Fruit fly (Drosophila melanogaster) whole organism, pupa: Measurements from ENCODE around the gene CG5639.

Experiments used
- CG10348 ChIP-seq: fragments of 200-800 bp; sonication (Bioruptor generic); IDR thresholded peaks from 2 replicates; pipeline ENCODE4 v1.3.6; 2022; ENCODE audit warnings: missing biosample characterization, missing genetic modification characterization
- CG12605 ChIP-seq: fragments of 200-800 bp; sonication (Bioruptor generic); IDR thresholded peaks from 2 replicates; pipeline ENCODE4 v1.3.6; 2022; ENCODE audit warnings: missing biosample characterization, missing genetic modification characterization
- CG13204 ChIP-seq: fragments of 200-800 bp; sonication (Bioruptor generic); optimal IDR thresholded peaks from 2 replicates; lab custom pipeline; 2018; ENCODE audit warnings: missing biosample characterization, mild to moderate bottlenecking, missing genetic modification characterization, moderate library complexity
- CG14655 ChIP-seq: fragments of 200-800 bp; sonication (Bioruptor generic); optimal IDR thresholded peaks from 3 replicates; lab custom pipeline; 2017; ENCODE audit warnings: mild to moderate bottlenecking, missing biosample characterization, missing genetic modification reagents, missing genetic modification characterization
- CG15710 ChIP-seq: fragments of 200-800 bp; sonication (Bioruptor generic); optimal IDR thresholded peaks from 2 replicates; lab custom pipeline; 2018; ENCODE audit warnings: missing biosample characterization, mild to moderate bottlenecking, missing genetic modification characterization, moderate library complexity
- CG17806 ChIP-seq: fragments of 200-800 bp; sonication (Bioruptor generic); optimal IDR thresholded peaks from 2 replicates; lab custom pipeline; 2018; ENCODE audit warnings: missing biosample characterization, mild to moderate bottlenecking, missing genetic modification characterization, moderate library complexity
- CG32121 ChIP-seq: fragments of 200-800 bp; sonication (Bioruptor generic); IDR thresholded peaks from 2 replicates; pipeline ENCODE4 v1.3.6; 2022; ENCODE audit warnings: missing biosample characterization, missing genetic modification characterization
- CG34367 ChIP-seq: fragments of 200-800 bp; sonication (Bioruptor generic); optimal IDR thresholded peaks from 2 replicates; lab custom pipeline; 2018; ENCODE audit warnings: missing biosample characterization, mild to moderate bottlenecking, missing genetic modification characterization
- CG4496 ChIP-seq: fragments of 200-800 bp; sonication (Bioruptor generic); IDR thresholded peaks from 3 replicates; pipeline ENCODE4 v1.3.6; 2022; ENCODE audit warnings: missing biosample characterization, missing genetic modification characterization
- CG8159 ChIP-seq: fragments of 200-800 bp; sonication (Bioruptor generic); optimal IDR thresholded peaks from 3 replicates; lab custom pipeline; 2018; ENCODE audit warnings: missing biosample characterization, mild to moderate bottlenecking, missing genetic modification characterization, moderate library complexity
- CG8301 ChIP-seq: fragments of 200-800 bp; sonication (Bioruptor generic); optimal IDR thresholded peaks from 2 replicates; lab custom pipeline; 2018; ENCODE audit warnings: missing biosample characterization, mild to moderate bottlenecking, missing genetic modification characterization
- CG9948 ChIP-seq: fragments of 200-800 bp; sonication (Bioruptor generic); optimal IDR thresholded peaks from 2 replicates; lab custom pipeline; 2018; ENCODE audit warnings: missing biosample characterization, mild to moderate bottlenecking, missing genetic modification characterization, moderate library complexity
- D1 ChIP-seq: fragments of 200-800 bp; sonication (Bioruptor generic); optimal IDR thresholded peaks from 2 replicates; lab custom pipeline; 2018; ENCODE audit warnings: missing biosample characterization, mild to moderate bottlenecking, missing genetic modification characterization, moderate library complexity
- EcR ChIP-seq: fragments of 200-800 bp; sonication (Bioruptor generic); optimal IDR thresholded peaks from 3 replicates; lab custom pipeline; 2019; ENCODE audit warnings: missing biosample characterization, missing genetic modification characterization, mild to moderate bottlenecking, moderate library complexity, missing genetic modification reagents
- Ets98B ChIP-seq: fragments of 200-800 bp; sonication (Bioruptor generic); IDR thresholded peaks from 2 replicates; pipeline ENCODE4 v1.3.6; 2022; ENCODE audit warnings: missing biosample characterization, missing genetic modification characterization
- Pif1A ChIP-seq: fragments of 200-800 bp; sonication (Bioruptor generic); optimal IDR thresholded peaks from 3 replicates; lab custom pipeline; 2016; ENCODE audit warnings: missing biosample characterization, missing genetic modification characterization
- Pif1B ChIP-seq: fragments of 200-800 bp; sonication (Bioruptor generic); optimal IDR thresholded peaks from 3 replicates; lab custom pipeline; 2016; ENCODE audit warnings: missing biosample characterization, missing genetic modification characterization
- Snoo ChIP-seq: fragments of 200-800 bp; sonication (Bioruptor generic); optimal IDR thresholded peaks from 3 replicates; lab custom pipeline; 2017; ENCODE audit warnings: missing biosample characterization, mild to moderate bottlenecking, missing genetic modification characterization, inconsistent platforms
- fd96Ca ChIP-seq: fragments of 200-800 bp; sonication (Bioruptor generic); IDR thresholded peaks from 3 replicates; pipeline ENCODE4 v1.3.6; 2022; ENCODE audit warnings: missing biosample characterization, missing genetic modification characterization
- gl ChIP-seq: fragments of 200-800 bp; sonication (Bioruptor generic); optimal IDR thresholded peaks from 2 replicates; lab custom pipeline; 2018; ENCODE audit warnings: missing biosample characterization, mild to moderate bottlenecking, missing genetic modification characterization
- rn ChIP-seq: fragments of 200-800 bp; sonication (Bioruptor generic); IDR thresholded peaks from 2 replicates; pipeline ENCODE4 v1.3.6; 2022; ENCODE audit warnings: missing biosample characterization, missing genetic modification characterization

The CG5639 gene

dm6 chr3R:27581263-27581868 is 14.6 kb downstream of the CG5639 start:
- TF ChIP-seq Pif1B (GFP tag; lab: Kevin White, UChicago) (peak; percentile 81), CG8159 (peak; percentile 69), gl (tag; lab: Kevin White, UChicago) (peak; percentile 72), CG17806 (tag; lab: Kevin White, UChicago) (peak; percentile 75), CG10348 (no peak), CG9948 (tag; lab: Kevin White, UChicago) (peak; percentile 62), CG34367 (peak; percentile 60), CG4496 (GFP tag; lab: Robert Waterston, UW) (no peak), CG15710 (tag; lab: Kevin White, UChicago) (peak; percentile 64), EcR (GFP tag; lab: Kevin White, UChicago) (peak; percentile 13), Snoo (peak; percentile 81), CG8301 (tag; lab: Kevin White, UChicago) (peak; percentile 75), Pif1A (GFP tag; lab: Kevin White, UChicago) (peak; percentile 91), fd96Ca (GFP tag; lab: Robert Waterston, UW) (no peak), CG13204 (GFP tag; lab: Kevin White, UChicago) (no peak)

- TF ChIP-seq CG9948 (tag; lab: Kevin White, UChicago): no peak
- TF ChIP-seq EcR (GFP tag; lab: Kevin White, UChicago): peak; percentile 38
Observed at dm6 chr3R:27580274-27581011, 15.5 kb downstream of the CG5639 start.

dm6 chr3R:27579422-27579821 is 16.5 kb downstream of the CG5639 start:
- TF ChIP-seq Ets98B (GFP tag; lab: Robert Waterston, UW): no peak

- TF ChIP-seq Ets98B (GFP tag; lab: Robert Waterston, UW): no peak
- no peak for TF ChIP-seq gl (tag; lab: Kevin White, UChicago)
- no peak for TF ChIP-seq CG4496 (GFP tag; lab: Robert Waterston, UW)
- TF ChIP-seq CG32121: no peak
- TF ChIP-seq CG12605 (GFP tag; lab: Robert Waterston, UW): no peak
Observed at dm6 chr3R:27570692-27571091, 25.2 kb downstream of the CG5639 start.

- TF ChIP-seq Pif1A (GFP tag; lab: Kevin White, UChicago): peak; percentile 95
- peak; percentile 96 for TF ChIP-seq CG4496 (GFP tag; lab: Robert Waterston, UW)
- TF ChIP-seq CG10348: peak; percentile 89
- peak; percentile 90 for TF ChIP-seq Pif1B (GFP tag; lab: Kevin White, UChicago)
- TF ChIP-seq CG15710 (tag; lab: Kevin White, UChicago): peak; percentile 70
- TF ChIP-seq CG14655: no peak
- TF ChIP-seq CG17806 (tag; lab: Kevin White, UChicago): peak; percentile 75
- TF ChIP-seq rn: peak; percentile 93
- no peak for TF ChIP-seq D1 (tag; lab: Kevin White, UChicago)
- peak; percentile 88 for TF ChIP-seq CG12605 (GFP tag; lab: Robert Waterston, UW)
- peak; percentile 16 for TF ChIP-seq EcR (GFP tag; lab: Kevin White, UChicago)
- TF ChIP-seq CG32121: peak; percentile 97
- TF ChIP-seq CG34367: no peak
- TF ChIP-seq fd96Ca (GFP tag; lab: Robert Waterston, UW): peak; percentile 97
- peak; percentile 97 for TF ChIP-seq Ets98B (GFP tag; lab: Robert Waterston, UW)
- TF ChIP-seq Snoo: peak; percentile 88
- TF ChIP-seq CG13204 (GFP tag; lab: Kevin White, UChicago): no peak
- TF ChIP-seq CG8301 (tag; lab: Kevin White, UChicago): peak; percentile 94
- peak; percentile 57 for TF ChIP-seq gl (tag; lab: Kevin White, UChicago)
- peak; percentile 68 for TF ChIP-seq CG9948 (tag; lab: Kevin White, UChicago)
- TF ChIP-seq CG8159: peak; percentile 82
Observed at dm6 chr3R:27569706-27570105, 26.2 kb downstream of the CG5639 start.

- TF ChIP-seq Pif1B (GFP tag; lab: Kevin White, UChicago): no peak
- no peak for TF ChIP-seq CG17806 (tag; lab: Kevin White, UChicago)
- TF ChIP-seq CG10348: no peak
- TF ChIP-seq Pif1A (GFP tag; lab: Kevin White, UChicago): no peak
- no peak for TF ChIP-seq CG13204 (GFP tag; lab: Kevin White, UChicago)
- TF ChIP-seq Snoo: no peak
- TF ChIP-seq CG34367: no peak
- no peak for TF ChIP-seq D1 (tag; lab: Kevin White, UChicago)
- TF ChIP-seq Ets98B (GFP tag; lab: Robert Waterston, UW): no peak
- TF ChIP-seq rn: no peak
- TF ChIP-seq gl (tag; lab: Kevin White, UChicago): no peak
- TF ChIP-seq CG4496 (GFP tag; lab: Robert Waterston, UW): no peak
- TF ChIP-seq CG32121: no peak
- no peak for TF ChIP-seq EcR (GFP tag; lab: Kevin White, UChicago)
- TF ChIP-seq CG14655: no peak
- no peak for TF ChIP-seq CG15710 (tag; lab: Kevin White, UChicago)
- TF ChIP-seq fd96Ca (GFP tag; lab: Robert Waterston, UW): no peak
- TF ChIP-seq CG9948 (tag; lab: Kevin White, UChicago): no peak
Observed at dm6 chr3R:27568545-27568944, 27.4 kb downstream of the CG5639 start.
